Fruit fly (Drosophila melanogaster) whole organism, prepupa: ENCODE data around the gene Chd64.

Experiments used
- CG10669 ChIP-seq: fragments of 200-800 bp; sonication (Bioruptor generic); optimal IDR thresholded peaks from 3 replicates; lab custom pipeline; 2018; ENCODE audit warnings: missing biosample characterization, mild to moderate bottlenecking, missing genetic modification characterization, moderate library complexity
- CG11294 ChIP-seq: fragments of 200-800 bp; sonication (Bioruptor generic); IDR thresholded peaks from 2 replicates; pipeline ENCODE4 v1.3.6; 2022; ENCODE audit warnings: missing biosample characterization, missing genetic modification characterization
- CG11902 ChIP-seq: fragments of 200-800 bp; sonication (Bioruptor generic); optimal IDR thresholded peaks from 3 replicates; lab custom pipeline; 2016; ENCODE audit warnings: missing biosample characterization, missing genetic modification characterization
- CG15336 ChIP-seq: fragments of 200-800 bp; sonication (Bioruptor generic); IDR thresholded peaks from 2 replicates; pipeline ENCODE4 v1.3.6; 2022; ENCODE audit warnings: missing biosample characterization, missing genetic modification characterization
- CG1621 ChIP-seq: fragments of 200-800 bp; sonication (Bioruptor generic); optimal IDR thresholded peaks from 3 replicates; lab custom pipeline; 2018; ENCODE audit warnings: missing biosample characterization, mild to moderate bottlenecking, missing genetic modification characterization
- CG16779 ChIP-seq: fragments of 200-800 bp; sonication (Bioruptor generic); optimal IDR thresholded peaks from 3 replicates; lab custom pipeline; 2017; ENCODE audit warnings: missing biosample characterization, mild to moderate bottlenecking, missing genetic modification characterization
- CG3032 ChIP-seq: fragments of 200-800 bp; optimal IDR thresholded peaks from 2 replicates; lab custom pipeline; 2019; ENCODE audit warnings: missing biosample characterization, mild to moderate bottlenecking, missing genetic modification characterization, moderate library complexity
- CG34406 ChIP-seq: fragments of 200-800 bp; sonication (Bioruptor generic); optimal IDR thresholded peaks from 3 replicates; lab custom pipeline; 2016; ENCODE audit warnings: missing biosample characterization, missing genetic modification characterization
- CG3919 ChIP-seq: fragments of 200-800 bp; sonication (Bioruptor generic); optimal IDR thresholded peaks from 3 replicates; lab custom pipeline; 2016; ENCODE audit warnings: missing biosample characterization, missing genetic modification characterization
- CG4318 ChIP-seq: fragments of 200-800 bp; sonication (Bioruptor generic); optimal IDR thresholded peaks from 3 replicates; lab custom pipeline; 2017; ENCODE audit warnings: missing biosample characterization, mild to moderate bottlenecking, missing genetic modification characterization
- CG6163 ChIP-seq: fragments of 200-800 bp; sonication (Bioruptor generic); IDR thresholded peaks from 3 replicates; pipeline ENCODE4 v1.3.6; 2022; ENCODE audit warnings: missing biosample characterization, missing genetic modification characterization
- CG6276 ChIP-seq: fragments of 200-800 bp; sonication (Bioruptor generic); optimal IDR thresholded peaks from 2 replicates; lab custom pipeline; 2017; ENCODE audit warnings: missing biosample characterization, mild to moderate bottlenecking, missing genetic modification characterization
- CG6792 ChIP-seq: fragments of 200-800 bp; sonication (Bioruptor generic); optimal IDR thresholded peaks from 3 replicates; lab custom pipeline; 2016; ENCODE audit warnings: missing biosample characterization, missing genetic modification characterization
- CG7368 ChIP-seq: fragments of 200-800 bp; sonication (Bioruptor generic); optimal IDR thresholded peaks from 3 replicates; lab custom pipeline; 2016; ENCODE audit warnings: missing biosample characterization, missing genetic modification characterization
- CG8119 ChIP-seq: fragments of 200-800 bp; sonication (Bioruptor generic); IDR thresholded peaks from 3 replicates; pipeline ENCODE4 v1.3.6; 2022; ENCODE audit warnings: missing biosample characterization, missing genetic modification characterization
- CG8319 ChIP-seq: fragments of 200-800 bp; sonication (Bioruptor generic); optimal IDR thresholded peaks from 3 replicates; lab custom pipeline; 2016; ENCODE audit warnings: missing biosample characterization, missing genetic modification characterization
- CG8632 ChIP-seq: fragments of 200-800 bp; sonication (Bioruptor generic); optimal IDR thresholded peaks from 3 replicates; lab custom pipeline; 2016; ENCODE audit warnings: missing biosample characterization, missing genetic modification characterization
- CG9139 ChIP-seq: fragments of 200-800 bp; sonication (Bioruptor generic); optimal IDR thresholded peaks from 3 replicates; lab custom pipeline; 2017; ENCODE audit warnings: missing biosample characterization, mild to moderate bottlenecking, missing genetic modification characterization
- Eip93F ChIP-seq: fragments of 200-800 bp; sonication (Bioruptor generic); optimal IDR thresholded peaks from 2 replicates; lab custom pipeline; 2016; ENCODE audit warnings: missing biosample characterization, mild to moderate bottlenecking, missing genetic modification characterization
- Ets21C ChIP-seq: fragments of 200-800 bp; sonication (Bioruptor generic); optimal IDR thresholded peaks from 3 replicates; lab custom pipeline; 2016; ENCODE audit warnings: missing biosample characterization, missing genetic modification characterization
- Ets96B ChIP-seq: fragments of 200-800 bp; optimal IDR thresholded peaks from 2 replicates; lab custom pipeline; 2019; ENCODE audit warnings: missing biosample characterization, mild to moderate bottlenecking, missing genetic modification characterization, moderate library complexity
- Gug ChIP-seq: fragments of 200-800 bp; sonication (Bioruptor generic); IDR thresholded peaks from 2 replicates; pipeline ENCODE4 v1.3.6; 2022; ENCODE audit warnings: missing biosample characterization, missing genetic modification characterization
- Hr38 ChIP-seq: sonication (Bioruptor generic); optimal IDR thresholded peaks from 2 replicates; lab custom pipeline; 2016; ENCODE audit warnings: missing biosample characterization, missing genetic modification characterization
- Hr39 ChIP-seq: fragments of 200-800 bp; sonication (Bioruptor generic); optimal IDR thresholded peaks from 2 replicates; lab custom pipeline; 2016; ENCODE audit warnings: missing biosample characterization, missing genetic modification characterization
- Hr4 ChIP-seq: fragments of 200-800 bp; sonication (Bioruptor generic); optimal IDR thresholded peaks from 3 replicates; lab custom pipeline; 2016; ENCODE audit warnings: missing biosample characterization, missing genetic modification characterization
- Lpt ChIP-seq: fragments of 200-800 bp; sonication (Bioruptor generic); optimal IDR thresholded peaks from 3 replicates; lab custom pipeline; 2016; ENCODE audit warnings: missing biosample characterization, missing genetic modification characterization
- Met ChIP-seq: fragments of 200-800 bp; sonication (Bioruptor generic); optimal IDR thresholded peaks from 3 replicates; lab custom pipeline; 2016; ENCODE audit warnings: missing biosample characterization, missing genetic modification characterization
- OdsH ChIP-seq: fragments of 200-800 bp; sonication (Bioruptor generic); optimal IDR thresholded peaks from 3 replicates; lab custom pipeline; 2016; ENCODE audit warnings: missing biosample characterization, missing genetic modification characterization
- Smox ChIP-seq: fragments of 200-800 bp; sonication (Bioruptor generic); optimal IDR thresholded peaks from 3 replicates; lab custom pipeline; 2016; ENCODE audit warnings: missing biosample characterization, missing genetic modification characterization
- Sox102F ChIP-seq: fragments of 200-800 bp; sonication (Bioruptor generic); optimal IDR thresholded peaks from 2 replicates; lab custom pipeline; 2016; ENCODE audit warnings: missing biosample characterization, mild to moderate bottlenecking, missing genetic modification characterization
- Sox14 ChIP-seq: fragments of 200-800 bp; sonication (Bioruptor generic); optimal IDR thresholded peaks from 3 replicates; lab custom pipeline; 2016; ENCODE audit warnings: missing biosample characterization, missing genetic modification characterization
- achi ChIP-seq: fragments of 200-800 bp; sonication (Bioruptor generic); optimal IDR thresholded peaks from 3 replicates; lab custom pipeline; 2016; ENCODE audit warnings: missing biosample characterization, missing genetic modification characterization
- acj6 ChIP-seq: fragments of 200-800 bp; sonication (Bioruptor generic); optimal IDR thresholded peaks from 3 replicates; lab custom pipeline; 2016; ENCODE audit warnings: missing biosample characterization, missing genetic modification characterization
- cyc ChIP-seq: fragments of 200-800 bp; sonication (Bioruptor generic); optimal IDR thresholded peaks from 3 replicates; lab custom pipeline; 2016; ENCODE audit warnings: missing biosample characterization, missing genetic modification characterization
- dac ChIP-seq: fragments of 200-800 bp; sonication (Bioruptor generic); optimal IDR thresholded peaks from 2 replicates; lab custom pipeline; 2017; ENCODE audit warnings: missing biosample characterization, mild to moderate bottlenecking, missing genetic modification characterization
- dsx ChIP-seq: fragments of 200-800 bp; optimal IDR thresholded peaks from 3 replicates; lab custom pipeline; 2019; ENCODE audit warnings: missing biosample characterization, mild to moderate bottlenecking, missing genetic modification characterization, moderate library complexity; ENCODE audit not compliant: poor library complexity, severe bottlenecking
- esn ChIP-seq: fragments of 200-800 bp; sonication (Bioruptor generic); optimal IDR thresholded peaks from 2 replicates; lab custom pipeline; 2016; ENCODE audit warnings: missing biosample characterization, mild to moderate bottlenecking, missing genetic modification characterization, moderate library complexity
- fd59A ChIP-seq: fragments of 200-800 bp; sonication (Bioruptor generic); optimal IDR thresholded peaks from 2 replicates; lab custom pipeline; 2017; ENCODE audit warnings: missing biosample characterization, mild to moderate bottlenecking, missing genetic modification characterization, missing genetic modification reagents
- fd85E ChIP-seq: fragments of 200-800 bp; sonication (Bioruptor generic); optimal IDR thresholded peaks from 3 replicates; lab custom pipeline; 2016; ENCODE audit warnings: missing biosample characterization, missing genetic modification characterization
- fkh ChIP-seq: fragments of 200-800 bp; sonication (Bioruptor generic); optimal IDR thresholded peaks from 3 replicates; lab custom pipeline; 2017; ENCODE audit warnings: missing biosample characterization, mild to moderate bottlenecking, missing genetic modification characterization, moderate library complexity
- lz ChIP-seq: fragments of 200-800 bp; sonication (Bioruptor generic); optimal IDR thresholded peaks from 3 replicates; lab custom pipeline; 2016; ENCODE audit warnings: missing biosample characterization, missing genetic modification characterization
- pdm3 ChIP-seq: fragments of 200-800 bp; sonication (Bioruptor generic); optimal IDR thresholded peaks from 3 replicates; lab custom pipeline; 2016; ENCODE audit warnings: missing biosample characterization, missing genetic modification characterization
- salr ChIP-seq, 2 experiments: fragments of 200-800 bp; sonication (Bioruptor generic); optimal IDR thresholded peaks; 3 replicates each; lab custom pipeline; 2016 to 2018; ENCODE audit warnings: missing biosample characterization in 2 of 2, missing genetic modification characterization in 2 of 2, mild to moderate bottlenecking in 1 of 2
- spab ChIP-seq: fragments of 200-800 bp; sonication (Bioruptor generic); optimal IDR thresholded peaks from 2 replicates; lab custom pipeline; 2017; ENCODE audit warnings: missing biosample characterization, mild to moderate bottlenecking, missing genetic modification characterization, missing genetic modification reagents
- ss ChIP-seq, 2 experiments: fragments of 200-800 bp; sonication (Bioruptor generic); optimal IDR thresholded peaks; 2 replicates in 1 of 2; 3 replicates in 1 of 2; lab custom pipeline; 2017 to 2018; ENCODE audit warnings: mild to moderate bottlenecking in 2 of 2, missing biosample characterization in 2 of 2, missing genetic modification characterization in 2 of 2, moderate library complexity in 1 of 2
- svp ChIP-seq: fragments of 200-800 bp; sonication (Bioruptor generic); peaks from one replicate; lab custom pipeline; 2016; ENCODE audit warnings: missing biosample characterization, missing genetic modification characterization
- topi ChIP-seq: fragments of 200-800 bp; sonication (Bioruptor generic); optimal IDR thresholded peaks from 3 replicates; lab custom pipeline; 2016; ENCODE audit warnings: missing biosample characterization, missing genetic modification characterization
- vri ChIP-seq: fragments of 200-800 bp; sonication (Bioruptor generic); optimal IDR thresholded peaks from 3 replicates; lab custom pipeline; 2016; ENCODE audit warnings: missing biosample characterization, mild to moderate bottlenecking, missing genetic modification characterization

Chd64 gene

DNA sequence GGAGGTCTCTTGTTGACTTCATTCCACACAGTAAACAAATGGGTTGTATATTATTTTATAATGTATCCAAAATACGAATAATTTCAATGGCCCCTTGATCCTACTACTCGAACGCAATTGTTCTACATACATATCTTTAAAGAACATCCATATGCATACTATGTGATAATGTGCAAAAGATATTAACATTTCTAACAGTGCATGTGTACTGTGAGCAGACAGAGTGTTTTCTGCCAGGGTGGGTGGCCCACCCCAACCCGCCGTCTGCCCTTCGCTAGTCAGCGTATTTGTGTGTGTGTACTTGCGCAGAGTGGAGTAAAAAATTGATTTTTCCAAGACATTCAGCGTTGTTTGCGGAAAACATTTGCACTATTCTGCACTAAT, 51.2 kb downstream of the Chd64 start (continued):
- TF ChIP-seq CG6792 (GFP tag; lab: Kevin White, UChicago) (no peak), Hr38 (GFP tag; lab: Kevin White, UChicago) (no peak), acj6 (GFP tag; lab: Kevin White, UChicago) (peak; percentile 84), ss (GFP tag; optimal IDR thresholded peaks at IDR 0.05; lab: Kevin White, UChicago) (no peak), CG1621 (peak; percentile 86), CG10669 (peak; percentile 91), fd59A (peak; percentile 62)
- TF ChIP-seq, all 60 proteins: peak for 46

DNA sequence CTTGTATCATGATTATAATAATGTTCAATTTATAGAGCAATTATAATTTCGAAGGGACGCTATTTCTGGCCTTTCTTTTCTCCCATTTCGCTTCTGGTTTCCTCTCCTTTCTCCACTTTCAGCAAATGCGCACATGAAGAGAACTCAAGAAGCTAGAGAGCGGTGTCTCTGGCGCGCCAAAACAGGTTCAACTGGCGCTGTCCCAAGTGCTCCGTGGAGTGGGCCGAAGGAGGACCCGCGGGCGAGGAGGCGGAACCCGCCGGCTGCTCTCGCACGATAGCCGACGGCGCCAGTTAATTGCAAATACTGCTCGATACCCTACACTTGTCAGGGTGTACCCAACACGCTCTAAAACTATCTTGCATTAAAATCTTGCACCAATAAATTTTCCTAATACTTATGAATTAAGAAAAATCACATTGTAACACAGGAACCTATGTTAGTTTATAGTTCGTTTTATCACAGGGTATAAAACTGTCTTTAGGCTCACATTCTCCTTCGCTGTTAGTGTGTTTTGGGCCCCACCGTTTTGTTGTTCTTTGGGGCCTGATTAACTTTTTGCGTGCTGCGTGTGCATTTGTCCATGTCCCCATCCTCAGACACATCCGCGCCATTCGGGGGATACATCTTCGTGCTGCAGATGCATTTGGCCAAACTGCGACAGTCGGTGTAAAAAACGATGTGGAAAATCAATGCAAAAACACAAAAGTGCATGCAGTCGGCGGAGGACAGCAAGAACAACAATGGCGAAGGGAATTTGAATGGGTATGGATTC, 51.8 kb downstream of the Chd64 start:
- peak; percentile 99 for TF ChIP-seq cyc
- TF ChIP-seq lz (GFP tag; lab: Kevin White, UChicago), result peak; percentile 99
- TF ChIP-seq svp (GFP tag; lab: Kevin White, UChicago), result peak; percentile 99
- peak; percentile 25 for TF ChIP-seq fkh (GFP tag; lab: Kevin White, UChicago)
- TF ChIP-seq CG11902 (GFP tag; lab: Kevin White, UChicago), result peak; percentile 99
- peak; percentile 98 for TF ChIP-seq Met (GFP tag; lab: Kevin White, UChicago)
- peak; percentile 98 for TF ChIP-seq CG3032 (tag; lab: Kevin White, UChicago)
- TF ChIP-seq topi (GFP tag; lab: Kevin White, UChicago), result peak; percentile 97
- TF ChIP-seq Eip93F, result peak; percentile 92
- TF ChIP-seq CG8119 (GFP tag; lab: Robert Waterston, UW), result peak; percentile 98
- TF ChIP-seq fd59A, result peak; percentile 98
- peak; percentile 98 for TF ChIP-seq Ets96B (tag; lab: Kevin White, UChicago)
- peak; percentile 99 for TF ChIP-seq CG15336 (GFP tag; lab: Robert Waterston, UW)
- TF ChIP-seq Hr4 (GFP tag; lab: Kevin White, UChicago), result peak; percentile 99
- TF ChIP-seq CG34406, result peak; percentile 98
- TF ChIP-seq achi (GFP tag; lab: Kevin White, UChicago), result peak; percentile 98
- peak; percentile 99 for TF ChIP-seq pdm3 (GFP tag; lab: Kevin White, UChicago)
- TF ChIP-seq Ets21C (GFP tag; lab: Kevin White, UChicago), result peak; percentile 98
- TF ChIP-seq CG7368 (GFP tag; lab: Kevin White, UChicago), result peak; percentile 97
- TF ChIP-seq CG9139 (GFP tag; lab: Kevin White, UChicago), result peak; percentile 91
- peak; percentile 99 for TF ChIP-seq CG6163 (GFP tag; lab: Robert Waterston, UW)
- peak; percentile 88 for TF ChIP-seq Hr38 (GFP tag; lab: Kevin White, UChicago)
- peak; percentile 98 for TF ChIP-seq Sox102F (GFP tag; lab: Kevin White, UChicago)
- TF ChIP-seq CG8319 (GFP tag; lab: Kevin White, UChicago), result peak; percentile 96
- TF ChIP-seq esn (GFP tag; lab: Kevin White, UChicago), result peak; percentile 99
- peak; percentile 97 for TF ChIP-seq CG4318
- TF ChIP-seq salr (GFP tag; optimal IDR thresholded peaks at IDR 0.05; lab: Kevin White, UChicago), result peak; percentile 98
- TF ChIP-seq Smox (GFP tag; lab: Kevin White, UChicago), result peak; percentile 98
- peak; percentile 97 for TF ChIP-seq dac
- peak; percentile 97 for TF ChIP-seq CG6276 (GFP tag; lab: Kevin White, UChicago)
- TF ChIP-seq spab, result peak; percentile 96
- peak; percentile 91 for TF ChIP-seq CG16779 (tag; lab: Kevin White, UChicago)
- TF ChIP-seq CG11294, result peak; percentile 98
- TF ChIP-seq dsx (GFP tag; lab: Kevin White, UChicago), result peak; percentile 94
- peak; percentile 98 for TF ChIP-seq CG3919
- TF ChIP-seq OdsH (GFP tag; lab: Kevin White, UChicago), result peak; percentile 99
- TF ChIP-seq Hr39, result peak; percentile 99
- TF ChIP-seq CG6792 (GFP tag; lab: Kevin White, UChicago), result peak; percentile 99
- TF ChIP-seq Gug (GFP tag; lab: Robert Waterston, UW), result peak; percentile 99
- TF ChIP-seq vri (GFP tag; lab: Kevin White, UChicago), result peak; percentile 97
- peak; percentile 95 to 98 for TF ChIP-seq ss (GFP tag; optimal IDR thresholded peaks at IDR 0.05; lab: Kevin White, UChicago)
- TF ChIP-seq CG8632 (GFP tag; lab: Kevin White, UChicago), result peak; percentile 96
- peak; percentile 99 for TF ChIP-seq Sox14 (GFP tag; lab: Kevin White, UChicago)
- TF ChIP-seq Lpt (GFP tag; lab: Kevin White, UChicago), result peak; percentile 98
- TF ChIP-seq fd85E, result peak; percentile 92
